Worm (Caenorhabditis elegans): ENCODE measurements around the gene fbxc-34.
"Not testable (repeated sequence)": the region's sequence is repeated elsewhere in the genome, so short reads cannot be mapped to it uniquely, and the experiment has no call there.

fbxc-34 gene

ce11 chrII:927331-927730 lies 3.6 kb upstream of the fbxc-34 start, which contains the start of gene R07C3.13:
Gene R07C3.13 (minus strand): TSS chrII:927431.
- TF ChIP-seq sea-1 (GFP tag; conservative IDR thresholded peaks at IDR 0.05) (no peak), B0310.2 (tag; optimal IDR thresholded peaks at IDR 0.05) (no peak), ets-7 (tag; optimal IDR thresholded peaks at IDR 0.05) (no peak), scrt-1 (GFP tag; IDR thresholded peaks at IDR 0.05) (no peak), F13C5.2 (tag; optimal IDR thresholded peaks at IDR 0.05) (no peak), hnd-1 (tag; optimal IDR thresholded peaks at IDR 0.05) (no peak), tbx-11 (GFP tag; IDR thresholded peaks at IDR 0.05) (no peak)

- TF ChIP-seq hnd-1 (tag; optimal IDR thresholded peaks at IDR 0.05) (no peak), hmbx-1 (tag; optimal IDR thresholded peaks at IDR 0.05) (no peak), aly-1 (tag; optimal IDR thresholded peaks at IDR 0.05) (no peak), tbx-11 (GFP tag; IDR thresholded peaks at IDR 0.05) (no peak), sea-1 (GFP tag; conservative IDR thresholded peaks at IDR 0.05) (no peak), ceh-36 (tag; optimal IDR thresholded peaks at IDR 0.05) (no peak), ceh-13 (GFP tag; optimal IDR thresholded peaks at IDR 0.05) (no peak), scrt-1 (GFP tag; IDR thresholded peaks at IDR 0.05) (no peak), ama-1 (optimal IDR thresholded peaks at IDR 0.05) (no peak), F13C5.2 (tag; optimal IDR thresholded peaks at IDR 0.05) (no peak), pes-1 (GFP tag; IDR thresholded peaks at IDR 0.05) (no peak)
Observed at ce11 chrII:932718-933117, 1.7 kb downstream of the fbxc-34 start, which contains the start of gene acs-15. Gene acs-15 (plus strand): TSS chrII:933018.

- TF ChIP-seq ama-1 (optimal IDR thresholded peaks at IDR 0.05), result no peak
- TF ChIP-seq sea-1 (GFP tag; conservative IDR thresholded peaks at IDR 0.05), result 0 out of 2 replicates have a peak, but pooled peaks have one; percentile 22
Observed at ce11 chrII:937265-937664, 6.3 kb downstream of the fbxc-34 start.

ce11 chrII:938549-938948 lies 7.6 kb downstream of the fbxc-34 start, which contains the start of gene R07C3.3:
Gene R07C3.3 (plus strand): TSS chrII:938849.
- no peak for TF ChIP-seq tra-4 (tag; optimal IDR thresholded peaks at IDR 0.05)
- TF ChIP-seq tbx-11 (GFP tag; IDR thresholded peaks at IDR 0.05), result no peak
- TF ChIP-seq scrt-1 (GFP tag; IDR thresholded peaks at IDR 0.05), result no peak
- TF ChIP-seq hmg-4 (GFP tag; optimal IDR thresholded peaks at IDR 0.05), result no peak
- no peak for TF ChIP-seq aly-1 (tag; optimal IDR thresholded peaks at IDR 0.05)
- no peak for TF ChIP-seq ets-7 (tag; optimal IDR thresholded peaks at IDR 0.05)
- no peak for TF ChIP-seq ceh-36 (tag; optimal IDR thresholded peaks at IDR 0.05)
- TF ChIP-seq pes-1 (GFP tag; IDR thresholded peaks at IDR 0.05), result no peak
- no peak for TF ChIP-seq hmbx-1 (tag; optimal IDR thresholded peaks at IDR 0.05)
- no peak for TF ChIP-seq hnd-1 (tag; optimal IDR thresholded peaks at IDR 0.05)
- TF ChIP-seq B0310.2 (tag; optimal IDR thresholded peaks at IDR 0.05), result no peak

- no peak for TF ChIP-seq sea-1 (GFP tag; conservative IDR thresholded peaks at IDR 0.05)
- TF ChIP-seq flt-1 (GFP tag; IDR thresholded peaks at IDR 0.05), result no peak
- no peak for TF ChIP-seq tbx-11 (GFP tag; IDR thresholded peaks at IDR 0.05)
- no peak for TF ChIP-seq pes-1 (GFP tag; IDR thresholded peaks at IDR 0.05)
- TF ChIP-seq ets-7 (tag; optimal IDR thresholded peaks at IDR 0.05), result no peak
- TF ChIP-seq hmg-4 (GFP tag; optimal IDR thresholded peaks at IDR 0.05), result no peak
- no peak for TF ChIP-seq ama-1 (optimal IDR thresholded peaks at IDR 0.05)
Observed at ce11 chrII:940779-941178, 9.8 kb downstream of the fbxc-34 start, which contains the start of gene fbxc-36. Gene fbxc-36 (plus strand): TSS chrII:940983.

- TF ChIP-seq F13C5.2 (tag; optimal IDR thresholded peaks at IDR 0.05), result no peak
- TF ChIP-seq tra-4 (tag; optimal IDR thresholded peaks at IDR 0.05), result no peak
- TF ChIP-seq hmbx-1 (tag; optimal IDR thresholded peaks at IDR 0.05), result no peak
Observed at ce11 chrII:943773-944172, 12.8 kb downstream of the fbxc-34 start, which contains the start of gene clec-43. Gene clec-43 (plus strand): TSS chrII:944066.

- TF ChIP-seq ets-7 (tag; optimal IDR thresholded peaks at IDR 0.05), result no peak
- no peak for TF ChIP-seq ceh-36 (tag; optimal IDR thresholded peaks at IDR 0.05)
- TF ChIP-seq scrt-1 (GFP tag; IDR thresholded peaks at IDR 0.05), result no peak
- TF ChIP-seq hmg-4 (GFP tag; optimal IDR thresholded peaks at IDR 0.05), result no peak
Observed at ce11 chrII:948091-948490, 17.1 kb downstream of the fbxc-34 start, which contains the start of gene fbxc-32. Gene fbxc-32 (minus strand): TSS chrII:948191.

ce11 chrII:950374-950773 lies 19.4 kb downstream of the fbxc-34 start:
- no peak for TF ChIP-seq hmbx-1 (tag; optimal IDR thresholded peaks at IDR 0.05)
- no peak for TF ChIP-seq tra-4 (tag; optimal IDR thresholded peaks at IDR 0.05)

- no peak for TF ChIP-seq ets-7 (tag; optimal IDR thresholded peaks at IDR 0.05)
- no peak for TF ChIP-seq ceh-13 (GFP tag; optimal IDR thresholded peaks at IDR 0.05)
- TF ChIP-seq hmbx-1 (tag; optimal IDR thresholded peaks at IDR 0.05), result no peak
Observed at ce11 chrII:953052-953451, 22.1 kb downstream of the fbxc-34 start.

- TF ChIP-seq hmg-4 (GFP tag; optimal IDR thresholded peaks at IDR 0.05); F13C5.2 (tag; optimal IDR thresholded peaks at IDR 0.05); sea-1 (GFP tag; conservative IDR thresholded peaks at IDR 0.05): not testable (repeated sequence)
Observed at ce11 chrII:954626-955025, 23.7 kb downstream of the fbxc-34 start, which contains the start of gene fbxc-7. Gene fbxc-7 (plus strand): TSS chrII:954926.
